Fruit fly (Drosophila melanogaster): ENCODE results near the gene CG15890.
A peak's percentile ranks its signal among the peaks of the same experiment; 100 is the strongest.

The CG15890 gene

DNA sequence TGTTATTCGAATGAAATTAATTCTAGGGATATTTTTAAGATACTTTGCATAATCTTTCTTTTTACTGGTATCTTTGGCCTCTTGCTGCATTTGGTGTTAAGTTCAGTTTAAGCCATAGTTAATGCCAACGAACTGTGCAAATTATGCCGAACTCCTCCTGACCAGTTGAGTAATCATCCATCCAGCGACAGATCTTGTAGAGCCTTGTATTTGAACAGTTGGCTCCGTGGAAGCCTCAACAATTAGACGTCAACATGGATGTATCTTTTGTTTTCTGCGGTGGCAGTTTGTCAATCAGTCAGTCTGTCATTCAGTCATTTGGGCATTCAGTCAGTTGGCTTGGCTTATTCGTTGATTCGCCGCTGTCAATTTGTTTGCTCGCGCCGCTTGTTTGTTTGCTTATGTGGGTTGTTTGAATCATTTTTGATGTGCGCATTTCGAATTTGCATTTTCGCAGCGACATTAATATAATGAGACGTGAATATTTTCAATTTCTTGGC lies 37.1 kb upstream of the CG15890 start (continued):
- TF ChIP-seq dsf (GFP tag; optimal IDR thresholded peaks at IDR 0.05; ENCODE audit: borderline replicate concordance) (no peak), CrebA (GFP tag; optimal IDR thresholded peaks at IDR 0.05; ENCODE audit: borderline replicate concordance) (no peak), fru (GFP tag; optimal IDR thresholded peaks at IDR 0.05) (peak; percentile 5), br (GFP tag; optimal IDR thresholded peaks at IDR 0.05) (peak; percentile 5), ey (GFP tag; optimal IDR thresholded peaks at IDR 0.05) (no peak), pan (optimal IDR thresholded peaks at IDR 0.05) (no peak), Hr78 (GFP tag; optimal IDR thresholded peaks at IDR 0.05) (no peak), N (GFP tag; optimal IDR thresholded peaks at IDR 0.05) (no peak), CG9705 (GFP tag; optimal IDR thresholded peaks at IDR 0.05) (no peak), tai (GFP tag; optimal IDR thresholded peaks at IDR 0.05) (no peak)

- TF ChIP-seq OdsH (GFP tag; optimal IDR thresholded peaks at IDR 0.05), result no peak
- no peak for TF ChIP-seq sage (GFP tag; optimal IDR thresholded peaks at IDR 0.05)
- no peak for TF ChIP-seq h (GFP tag; optimal IDR thresholded peaks at IDR 0.05)
- no peak for TF ChIP-seq sv (GFP tag; optimal IDR thresholded peaks at IDR 0.05)
- no peak for TF ChIP-seq jim (GFP tag; optimal IDR thresholded peaks at IDR 0.05)
- no peak for TF ChIP-seq tai (GFP tag; optimal IDR thresholded peaks at IDR 0.05)
- TF ChIP-seq Dfd (GFP tag; optimal IDR thresholded peaks at IDR 0.05), result no peak
- no peak for TF ChIP-seq ey (GFP tag; optimal IDR thresholded peaks at IDR 0.05)
- no peak for TF ChIP-seq N (GFP tag; optimal IDR thresholded peaks at IDR 0.05)
- no peak for TF ChIP-seq Dif (GFP tag; optimal IDR thresholded peaks at IDR 0.05; ENCODE audit: partially characterized antibody)
- TF ChIP-seq Rel (GFP tag; optimal IDR thresholded peaks at IDR 0.05), result no peak
- TF ChIP-seq Rel (tag; optimal IDR thresholded peaks at IDR 0.05), result no peak
- no peak for TF ChIP-seq dsf (GFP tag; optimal IDR thresholded peaks at IDR 0.05; ENCODE audit: borderline replicate concordance)
- no peak for TF ChIP-seq Hr83 (GFP tag; optimal IDR thresholded peaks at IDR 0.05; ENCODE audit: poor library complexity, severe bottlenecking)
- no peak for TF ChIP-seq CrebA (GFP tag; optimal IDR thresholded peaks at IDR 0.05; ENCODE audit: borderline replicate concordance)
Observed at dm6 chrX:14786451-14786850, 20.9 kb upstream of the CG15890 start, which contains the start of gene Ag5r. Gene Ag5r, minus strand, starts transcription at chrX:14786551.

DNA sequence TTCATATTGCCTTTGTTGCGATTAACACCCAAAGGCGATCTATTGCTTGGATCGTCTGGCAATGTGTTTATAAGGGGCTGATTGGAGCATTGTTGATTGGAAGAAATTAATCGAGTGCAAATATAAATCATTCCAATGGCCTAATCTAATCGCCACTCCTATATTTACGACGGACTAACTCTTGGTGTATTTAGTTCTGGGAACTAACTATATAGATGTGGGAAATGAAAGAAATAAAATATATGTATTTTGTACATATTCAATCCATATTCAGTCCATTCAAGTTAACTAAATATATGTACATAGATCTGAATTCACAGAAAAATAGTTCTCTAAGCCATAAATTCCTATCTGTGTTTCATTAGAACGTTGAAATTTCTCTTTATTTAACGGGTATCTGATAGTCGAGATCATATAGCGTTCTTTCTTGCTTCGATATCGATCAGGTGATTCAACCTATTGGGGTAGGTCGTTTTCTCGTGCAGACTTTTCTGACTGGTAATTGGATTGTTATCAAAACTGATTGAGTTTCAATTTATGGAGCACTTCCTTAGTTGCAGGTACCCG lies 18.5 kb upstream of the CG15890 start, which contains the start of gene Ag5r2:
Ag5r2 (minus strand) TSS at position 51 of the 567 bp plus-strand sequence.
- TF ChIP-seq dmrt93B (GFP tag; optimal IDR thresholded peaks at IDR 0.05) (no peak), h (GFP tag; optimal IDR thresholded peaks at IDR 0.05) (no peak)

dm6 chrX:14776474-14776873 lies 10.9 kb upstream of the CG15890 start, which contains the start of gene CG5347:
Gene CG5347, plus strand, starts transcription at chrX:14776774.
- TF ChIP-seq psq (GFP tag; optimal IDR thresholded peaks at IDR 0.05) (no peak), tai (GFP tag; optimal IDR thresholded peaks at IDR 0.05) (no peak)

dm6 chrX:14775008-14775407 lies 9.4 kb upstream of the CG15890 start, which contains the start of gene CG5334:
Gene CG5334, plus strand, starts transcription at chrX:14775308.
- TF ChIP-seq fru (GFP tag; optimal IDR thresholded peaks at IDR 0.05), result no peak
- TF ChIP-seq woc (GFP tag; optimal IDR thresholded peaks at IDR 0.05), result no peak
- TF ChIP-seq tai (GFP tag; optimal IDR thresholded peaks at IDR 0.05), result no peak
- no peak for TF ChIP-seq Myc (optimal IDR thresholded peaks at IDR 0.05)
- TF ChIP-seq Sp1 (GFP tag; optimal IDR thresholded peaks at IDR 0.05), result no peak

DNA sequence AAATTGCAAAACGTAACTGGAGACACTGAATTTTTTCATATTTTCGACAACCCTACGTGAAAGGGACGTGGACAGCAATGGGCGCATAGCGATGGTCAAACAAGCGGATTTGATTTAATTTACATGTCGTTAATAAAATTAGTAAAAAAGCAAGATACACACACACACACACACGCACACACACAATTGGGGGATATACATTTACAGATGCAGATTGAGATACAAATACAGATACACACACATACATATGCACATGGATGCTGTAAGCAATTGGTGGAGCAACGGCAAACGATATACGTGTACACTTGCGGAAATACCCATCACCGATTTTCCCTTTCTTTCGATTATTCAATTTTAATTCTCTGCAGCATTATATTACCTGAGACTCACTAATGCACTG lies 563 bp downstream of the CG15890 start:
- TF ChIP-seq Hnf4 (GFP tag; optimal IDR thresholded peaks at IDR 0.05) (no peak), Dfd (GFP tag; optimal IDR thresholded peaks at IDR 0.05) (peak; percentile 75), N (GFP tag; optimal IDR thresholded peaks at IDR 0.05) (no peak), Dif (GFP tag; optimal IDR thresholded peaks at IDR 0.05; ENCODE audit: partially characterized antibody) (no peak), psq (GFP tag; optimal IDR thresholded peaks at IDR 0.05) (no peak), Hr78 (GFP tag; optimal IDR thresholded peaks at IDR 0.05) (no peak)

DNA sequence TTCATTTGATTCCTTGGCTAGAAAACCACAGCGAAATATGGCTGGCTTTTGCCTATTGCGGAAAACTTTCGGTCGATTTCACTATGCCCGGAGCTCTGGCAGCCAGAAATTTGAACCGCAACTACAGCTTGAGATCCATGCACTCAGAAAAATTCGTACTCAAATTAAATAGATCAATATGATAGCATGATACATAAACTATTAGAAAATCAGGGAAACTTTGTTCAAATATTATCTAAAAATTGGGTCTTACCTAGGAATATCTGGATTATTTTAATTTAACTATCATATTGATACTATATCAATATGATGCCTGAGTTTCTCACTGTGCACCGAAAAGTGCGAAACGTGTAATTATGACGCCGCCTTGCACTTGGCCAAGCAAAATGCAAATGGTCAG lies 14.4 kb downstream of the CG15890 start:
- peak; percentile 15 for TF ChIP-seq HLH106 (tag; optimal IDR thresholded peaks at IDR 0.05)
- TF ChIP-seq ey (GFP tag; optimal IDR thresholded peaks at IDR 0.05), result no peak
- TF ChIP-seq h (GFP tag; optimal IDR thresholded peaks at IDR 0.05), result peak; percentile 18

Measured in whole organism, wandering third instar larva.